Fruit fly (Drosophila melanogaster): Measurements from ENCODE around the gene CG13887.

CG13887 gene

dm6 chr3L:796926-797802 is 40.5 kb upstream of the CG13887 start (continued):
- TF ChIP-seq Ravus (GFP tag; IDR thresholded peaks at IDR 0.05): peak; percentile 28
- TF ChIP-seq CG5180 (GFP tag; optimal IDR thresholded peaks at IDR 0.05): peak; percentile 44
- TF ChIP-seq C15 (GFP tag; IDR thresholded peaks at IDR 0.05): no peak
- peak; percentile 28; the same call in 1 of the 2 replicates for TF ChIP-seq Drgx (GFP tag; IDR thresholded peaks at IDR 0.05)
- TF ChIP-seq D (optimal IDR thresholded peaks at IDR 0.05): no peak
- TF ChIP-seq D (GFP tag; optimal IDR thresholded peaks at IDR 0.05): peak; percentile 53
- peak; percentile 16 for TF ChIP-seq Max (GFP tag; optimal IDR thresholded peaks at IDR 0.05)
- peak; percentile 52; the same call in 1 of the 2 replicates for TF ChIP-seq Xrp1 (GFP tag; IDR thresholded peaks at IDR 0.05)
- TF ChIP-seq CG14050 (GFP tag; IDR thresholded peaks at IDR 0.05): peak; percentile 17; the same call in 1 of the 3 replicates
- peak; percentile 72 for TF ChIP-seq CG11695 (GFP tag; IDR thresholded peaks at IDR 0.05)
- TF ChIP-seq CG14860 (GFP tag; IDR thresholded peaks at IDR 0.05; ENCODE audit: partially characterized antibody): no peak
- TF ChIP-seq chm (GFP tag; IDR thresholded peaks at IDR 0.05): peak; percentile 37; the same call in 1 of the 2 replicates
- peak; percentile 63 for TF ChIP-seq CG4730 (GFP tag; IDR thresholded peaks at IDR 0.05)
- TF ChIP-seq CG15011 (GFP tag; optimal IDR thresholded peaks at IDR 0.05): peak; percentile 47
- TF ChIP-seq CG13296 (GFP tag; optimal IDR thresholded peaks at IDR 0.05): peak; percentile 62
- peak; percentile 73 for TF ChIP-seq CG15514 (GFP tag; optimal IDR thresholded peaks at IDR 0.05)
- TF ChIP-seq CG2712 (tag; optimal IDR thresholded peaks at IDR 0.05): peak; percentile 64
- TF ChIP-seq Hmx (GFP tag; optimal IDR thresholded peaks at IDR 0.05): no peak
- TF ChIP-seq CG10209 (GFP tag; optimal IDR thresholded peaks at IDR 0.05): peak; percentile 3
- peak; percentile 69 for TF ChIP-seq CG10147 (GFP tag; optimal IDR thresholded peaks at IDR 0.05)
- TF ChIP-seq CG11093 (GFP tag; IDR thresholded peaks at IDR 0.05): no peak
- TF ChIP-seq CG11560 (tag; IDR thresholded peaks at IDR 0.05): 0 out of 3 replicates have a peak, but pooled peaks have one; percentile 45
- no peak for TF ChIP-seq insv (GFP tag; optimal IDR thresholded peaks at IDR 0.05)
- TF ChIP-seq stc (GFP tag; IDR thresholded peaks at IDR 0.05): peak; percentile 72; the same call in 1 of the 2 replicates
- TF ChIP-seq CG6272 (GFP tag; IDR thresholded peaks at IDR 0.05): peak; percentile 44; the same call in 1 of the 2 replicates
- peak; percentile 54 for TF ChIP-seq gsb-n (tag; optimal IDR thresholded peaks at IDR 0.05)
- no peak for TF ChIP-seq aop (GFP tag; IDR thresholded peaks at IDR 0.05)
- TF ChIP-seq Nf-YC (tag; optimal IDR thresholded peaks at IDR 0.05): peak; percentile 9
- no peak for TF ChIP-seq gro (GFP tag; optimal IDR thresholded peaks at IDR 0.05)
- peak; percentile 85 for TF ChIP-seq abd-A (tag; optimal IDR thresholded peaks at IDR 0.05)
- TF ChIP-seq CG34422 (GFP tag; IDR thresholded peaks at IDR 0.05): 0 out of 3 replicates have a peak, but pooled peaks have one; percentile 45
- TF ChIP-seq CG17802 (tag; optimal IDR thresholded peaks at IDR 0.05): no peak
- peak; percentile 17 for TF ChIP-seq nmo (GFP tag; optimal IDR thresholded peaks at IDR 0.05)
- peak; percentile 54 for TF ChIP-seq PHDP (tag; optimal IDR thresholded peaks at IDR 0.05)
- no peak for TF ChIP-seq nerfin-2 (GFP tag; IDR thresholded peaks at IDR 0.05; ENCODE audit: partially characterized antibody)
- TF ChIP-seq CG10321 (GFP tag; IDR thresholded peaks at IDR 0.05): no peak
- TF ChIP-seq pfk (GFP tag; optimal IDR thresholded peaks at IDR 0.05): no peak
- peak; percentile 53 for TF ChIP-seq CoRest (tag; optimal IDR thresholded peaks at IDR 0.05)
- peak; percentile 68 for TF ChIP-seq CG6813 (GFP tag; optimal IDR thresholded peaks at IDR 0.05)
- no peak for TF ChIP-seq Sry-β (GFP tag; optimal IDR thresholded peaks at IDR 0.05)
- peak; percentile 35 for TF ChIP-seq CG30403 (GFP tag; optimal IDR thresholded peaks at IDR 0.05)
- no peak for TF ChIP-seq GATAe (GFP tag; conservative IDR thresholded peaks at IDR 0.05)
- TF ChIP-seq CG12769 (tag; optimal IDR thresholded peaks at IDR 0.05): peak; percentile 1
- TF ChIP-seq salm (tag; optimal IDR thresholded peaks at IDR 0.05): peak; percentile 44
- TF ChIP-seq Sox102F (GFP tag; optimal IDR thresholded peaks at IDR 0.05): peak; percentile 61
- TF ChIP-seq CG13123 (GFP tag; optimal IDR thresholded peaks at IDR 0.05): no peak
- TF ChIP-seq CG9215 (GFP tag; IDR thresholded peaks at IDR 0.05): 0 out of 2 replicates have a peak, but pooled peaks have one; percentile 40
- TF ChIP-seq CG7987 (GFP tag; optimal IDR thresholded peaks at IDR 0.05): peak; percentile 36
